Fruit fly (Drosophila melanogaster) whole organism, embryonic: ENCODE measurements around the gene CG3902.
A peak's percentile ranks its signal among the peaks of the same experiment; 100 is the strongest.

Experiments used
- Aef1 ChIP-seq: fragments of 200-800 bp; sonication (Bioruptor generic); IDR thresholded peaks from 3 replicates; pipeline ENCODE4 v1.3.6; 2022; ENCODE audit warnings: missing biosample characterization, missing genetic modification characterization
- B-H1 ChIP-seq: fragments of 200-800 bp; sonication (Bioruptor generic); IDR thresholded peaks from 3 replicates; pipeline ENCODE4 v1.3.6; 2022; ENCODE audit warnings: missing biosample characterization, missing genetic modification characterization
- Bgb ChIP-seq: fragments of 200-800 bp; sonication (Bioruptor generic); IDR thresholded peaks from 2 replicates; pipeline ENCODE4 v1.3.6; 2022; ENCODE audit warnings: missing biosample characterization, missing genetic modification characterization; ENCODE audit not compliant: partially characterized antibody
- Blimp-1 ChIP-seq: fragments of 200-800 bp; sonication (Bioruptor generic); optimal IDR thresholded peaks from 3 replicates; lab custom pipeline; 2018; ENCODE audit warnings: missing biosample characterization, missing genetic modification characterization, mild to moderate bottlenecking, moderate library complexity, missing genetic modification reagents
- C15 ChIP-seq: fragments of 200-800 bp; sonication (Bioruptor generic); IDR thresholded peaks from 3 replicates; pipeline ENCODE4 v1.3.6; 2022; ENCODE audit warnings: missing biosample characterization, missing genetic modification characterization
- CG12104 ChIP-seq: fragments of 200-800 bp; sonication (Bioruptor generic); optimal IDR thresholded peaks from 3 replicates; lab custom pipeline; 2016; ENCODE audit warnings: missing biosample characterization, missing genetic modification characterization
- CG12299 ChIP-seq: fragments of 200-800 bp; sonication (Bioruptor generic); optimal IDR thresholded peaks from 2 replicates; lab custom pipeline; 2018; ENCODE audit warnings: missing biosample characterization, mild to moderate bottlenecking, missing genetic modification characterization
- CG1233 ChIP-seq: fragments of 200-800 bp; sonication (Bioruptor generic); optimal IDR thresholded peaks from 4 replicates; lab custom pipeline; 2018; ENCODE audit warnings: missing biosample characterization, mild to moderate bottlenecking, missing genetic modification characterization
- CG13624 ChIP-seq: fragments of 200-800 bp; sonication (Bioruptor generic); optimal IDR thresholded peaks from 2 replicates; lab custom pipeline; 2016; ENCODE audit warnings: missing biosample characterization, missing genetic modification characterization
- CG13775 ChIP-seq: fragments of 200-800 bp; sonication (Bioruptor generic); optimal IDR thresholded peaks from 3 replicates; lab custom pipeline; 2017; ENCODE audit warnings: missing biosample characterization, mild to moderate bottlenecking, missing genetic modification characterization
- CG14441 ChIP-seq: fragments of 200-800 bp; sonication (Bioruptor generic); IDR thresholded peaks from 2 replicates; pipeline ENCODE4 v1.3.6; 2022; ENCODE audit warnings: missing biosample characterization, missing genetic modification characterization
- CG14710 ChIP-seq: fragments of 200-800 bp; sonication (Bioruptor generic); optimal IDR thresholded peaks from 3 replicates; lab custom pipeline; 2019; ENCODE audit warnings: missing biosample characterization, mild to moderate bottlenecking, missing genetic modification characterization, moderate library complexity
- CG15514 ChIP-seq: fragments of 200-800 bp; sonication (Bioruptor generic); optimal IDR thresholded peaks from 3 replicates; lab custom pipeline; 2017; ENCODE audit warnings: missing biosample characterization, missing genetic modification characterization, mild to moderate bottlenecking, moderate library complexity, missing genetic modification reagents
- CG15696 ChIP-seq: fragments of 200-800 bp; sonication (Bioruptor generic); optimal IDR thresholded peaks from 2 replicates; lab custom pipeline; 2019; ENCODE audit warnings: missing biosample characterization, mild to moderate bottlenecking, missing genetic modification characterization, moderate library complexity
- CG18011 ChIP-seq: fragments of 200-800 bp; sonication (Bioruptor generic); optimal IDR thresholded peaks from 2 replicates; lab custom pipeline; 2017; ENCODE audit warnings: missing biosample characterization, missing genetic modification characterization, mild to moderate bottlenecking, moderate library complexity, missing genotype
- CG18599 ChIP-seq: fragments of 200-800 bp; sonication (Bioruptor generic); optimal IDR thresholded peaks from 3 replicates; lab custom pipeline; 2017; ENCODE audit warnings: missing biosample characterization, missing genetic modification characterization, mild to moderate bottlenecking, moderate library complexity, missing genetic modification reagents
- CG2199 ChIP-seq: fragments of 200-800 bp; sonication (Bioruptor generic); IDR thresholded peaks from 3 replicates; pipeline ENCODE4 v1.3.6; 2022; ENCODE audit warnings: missing biosample characterization, missing genetic modification characterization
- CG3407 ChIP-seq: fragments of 200-800 bp; sonication (Bioruptor generic); optimal IDR thresholded peaks from 2 replicates; lab custom pipeline; 2018; ENCODE audit warnings: missing biosample characterization, mild to moderate bottlenecking, missing genetic modification characterization
- CG4328 ChIP-seq: fragments of 200-800 bp; sonication (Bioruptor generic); optimal IDR thresholded peaks from 3 replicates; lab custom pipeline; 2017; ENCODE audit warnings: missing biosample characterization, missing genetic modification reagents, missing genetic modification characterization
- CG4820 ChIP-seq: fragments of 200-800 bp; sonication (Bioruptor generic); optimal IDR thresholded peaks from 3 replicates; lab custom pipeline; 2016; ENCODE audit warnings: missing biosample characterization, missing genetic modification characterization
- CG6654 ChIP-seq: fragments of 200-800 bp; sonication (Bioruptor generic); optimal IDR thresholded peaks from 2 replicates; lab custom pipeline; 2017; ENCODE audit warnings: missing biosample characterization, mild to moderate bottlenecking, missing genetic modification characterization
- CG7963 ChIP-seq: fragments of 200-800 bp; sonication (Bioruptor generic); IDR thresholded peaks from 3 replicates; pipeline ENCODE4 v1.3.6; 2022; ENCODE audit warnings: missing biosample characterization, missing genetic modification characterization; ENCODE audit not compliant: partially characterized antibody
- CG8281 ChIP-seq: fragments of 200-800 bp; sonication (Bioruptor generic); optimal IDR thresholded peaks from 2 replicates; lab custom pipeline; 2018; ENCODE audit warnings: missing biosample characterization, mild to moderate bottlenecking, missing genetic modification characterization, moderate library complexity
- Dad ChIP-seq: fragments of 200-800 bp; sonication (Bioruptor generic); optimal IDR thresholded peaks from 3 replicates; lab custom pipeline; 2016; ENCODE audit warnings: missing biosample characterization, missing genetic modification characterization
- Dll ChIP-seq: fragments of 200-800 bp; sonication (Bioruptor generic); IDR thresholded peaks from 4 replicates; pipeline ENCODE4 v1.3.6; 2022; ENCODE audit warnings: missing biosample characterization, missing genetic modification characterization; ENCODE audit not compliant: partially characterized antibody
- Dp ChIP-seq: fragments of 200-800 bp; sonication (Bioruptor generic); optimal IDR thresholded peaks from 2 replicates; lab custom pipeline; 2018; ENCODE audit warnings: missing biosample characterization, mild to moderate bottlenecking, missing genetic modification characterization, moderate library complexity
- E2f2 ChIP-seq: fragments of 200-800 bp; sonication (Bioruptor generic); IDR thresholded peaks from 2 replicates; pipeline ENCODE4 v1.3.6; 2022; ENCODE audit warnings: missing biosample characterization, missing genetic modification characterization
- GATAe ChIP-seq: fragments of 200-800 bp; sonication (Bioruptor generic); conservative IDR thresholded peaks from 2 replicates; pipeline ENCODE4 v1.3.6; 2022; ENCODE audit warnings: missing biosample characterization, missing genetic modification characterization
- Hr51 ChIP-seq, 2 experiments: fragments of 200-800 bp; sonication (Bioruptor generic); optimal IDR thresholded peaks; 2 replicates in 1 of 2; 3 replicates in 1 of 2; lab custom pipeline; 2016 to 2018; ENCODE audit warnings: missing biosample characterization in 2 of 2, missing genetic modification characterization in 2 of 2, mild to moderate bottlenecking in 1 of 2, moderate library complexity in 1 of 2
- Poxn ChIP-seq: fragments of 200-800 bp; sonication (Bioruptor generic); IDR thresholded peaks from 2 replicates; pipeline ENCODE4 v1.3.6; 2022; ENCODE audit warnings: missing biosample characterization, missing genetic modification characterization
- Sox100B ChIP-seq: fragments of 200-800 bp; sonication (Bioruptor generic); optimal IDR thresholded peaks from 3 replicates; lab custom pipeline; 2018; ENCODE audit warnings: missing biosample characterization, mild to moderate bottlenecking, missing genetic modification characterization
- Ssrp ChIP-seq: fragments of 200-800 bp; sonication (Bioruptor generic); optimal IDR thresholded peaks from 2 replicates; lab custom pipeline; 2018; ENCODE audit warnings: missing biosample characterization, mild to moderate bottlenecking, missing genetic modification characterization, moderate library complexity
- TFAM ChIP-seq: fragments of 200-800 bp; sonication (Bioruptor generic); optimal IDR thresholded peaks from 2 replicates; lab custom pipeline; 2017; ENCODE audit warnings: missing biosample characterization, missing genetic modification characterization, inconsistent platforms
- ac ChIP-seq: fragments of 200-800 bp; sonication (Bioruptor generic); optimal IDR thresholded peaks from 3 replicates; lab custom pipeline; 2017; ENCODE audit warnings: missing biosample characterization, mild to moderate bottlenecking, missing genetic modification characterization
- bab2 ChIP-seq: fragments of 200-800 bp; sonication (Bioruptor generic); optimal IDR thresholded peaks from 2 replicates; lab custom pipeline; 2016; ENCODE audit warnings: missing biosample characterization, missing genetic modification characterization
- btn ChIP-seq: fragments of 200-800 bp; sonication (Bioruptor generic); optimal IDR thresholded peaks from 2 replicates; lab custom pipeline; 2016; ENCODE audit warnings: missing biosample characterization, missing genetic modification characterization
- chm ChIP-seq: fragments of 200-800 bp; sonication (Bioruptor generic); IDR thresholded peaks from 2 replicates; pipeline ENCODE4 v1.3.6; 2022; ENCODE audit warnings: missing biosample characterization, missing genetic modification characterization
- fd3F ChIP-seq: fragments of 200-800 bp; sonication (Bioruptor generic); optimal IDR thresholded peaks from 2 replicates; lab custom pipeline; 2018; ENCODE audit warnings: missing biosample characterization, mild to moderate bottlenecking, missing genetic modification characterization, moderate library complexity
- fru ChIP-seq: fragments of >200 bp; optimal IDR thresholded peaks from 2 replicates; lab custom pipeline; 2017
- gce ChIP-seq: fragments of 200-800 bp; sonication (Bioruptor generic); IDR thresholded peaks from 3 replicates; pipeline ENCODE4 v1.3.6; 2022; ENCODE audit warnings: missing biosample characterization, missing genetic modification characterization
- ham ChIP-seq: fragments of 200-800 bp; sonication (Bioruptor generic); IDR thresholded peaks from 2 replicates; pipeline ENCODE4 v1.3.6; 2022; ENCODE audit warnings: missing biosample characterization, missing genetic modification characterization
- hkb ChIP-seq, 2 experiments: fragments of 200-800 bp in 1 of 2; fragments of >200 bp in 1 of 2; sonication (Bioruptor generic) in 1 of 2; IDR thresholded peaks in 1 of 2; optimal IDR thresholded peaks in 1 of 2; 2 replicates each; pipeline versions ENCODE4 v1.3.6 to Lab custom; 2017 to 2022; ENCODE audit warnings: missing biosample characterization in 1 of 2, missing genetic modification characterization in 1 of 2
- hth ChIP-seq: fragments of >200 bp; optimal IDR thresholded peaks from 2 replicates; lab custom pipeline; 2017; ENCODE audit warnings: inconsistent platforms
- kni ChIP-seq: fragments of 200-800 bp; sonication (Bioruptor generic); optimal IDR thresholded peaks from 3 replicates; lab custom pipeline; 2017; ENCODE audit warnings: mild to moderate bottlenecking, missing biosample characterization, missing genetic modification reagents, missing genetic modification characterization
- odd ChIP-seq: fragments of 200-800 bp; sonication (Bioruptor generic); optimal IDR thresholded peaks from 2 replicates; lab custom pipeline; 2017; ENCODE audit warnings: missing biosample characterization, mild to moderate bottlenecking, missing genetic modification characterization
- p53 ChIP-seq: fragments of 200-800 bp; sonication (Bioruptor generic); optimal IDR thresholded peaks from 2 replicates; lab custom pipeline; 2016; ENCODE audit warnings: missing biosample characterization, missing genetic modification characterization
- pan ChIP-seq, 4 experiments: fragments of >200 bp in 3 of 4; fragments of 200-800 bp in 1 of 4; sonication (Bioruptor generic) in 1 of 4; optimal IDR thresholded peaks in 3 of 4; IDR thresholded peaks in 1 of 4; 2 replicates each; pipeline versions ENCODE4 v1.3.6 to Lab custom; 2017 to 2022; ENCODE audit warnings: missing biosample characterization in 2 of 4, missing genetic modification characterization in 2 of 4, mixed read lengths in 1 of 4
- pb ChIP-seq: fragments of 200-800 bp; sonication (Bioruptor generic); optimal IDR thresholded peaks from 3 replicates; lab custom pipeline; 2016; ENCODE audit warnings: missing biosample characterization, missing genetic modification characterization
- psq ChIP-seq: fragments of 200-800 bp; sonication (Bioruptor generic); optimal IDR thresholded peaks from 2 replicates; lab custom pipeline; 2017; ENCODE audit warnings: missing biosample characterization, missing genetic modification characterization
- ranshi ChIP-seq: fragments of 200-800 bp; sonication (Bioruptor generic); IDR thresholded peaks from 2 replicates; pipeline ENCODE4 v1.3.6; 2022; ENCODE audit warnings: missing biosample characterization, missing genetic modification characterization
- ro ChIP-seq: fragments of 200-800 bp; sonication (Bioruptor generic); IDR thresholded peaks from 2 replicates; pipeline ENCODE4 v1.3.6; 2022; ENCODE audit warnings: missing biosample characterization, missing genetic modification characterization

Gene CG3902

DNA sequence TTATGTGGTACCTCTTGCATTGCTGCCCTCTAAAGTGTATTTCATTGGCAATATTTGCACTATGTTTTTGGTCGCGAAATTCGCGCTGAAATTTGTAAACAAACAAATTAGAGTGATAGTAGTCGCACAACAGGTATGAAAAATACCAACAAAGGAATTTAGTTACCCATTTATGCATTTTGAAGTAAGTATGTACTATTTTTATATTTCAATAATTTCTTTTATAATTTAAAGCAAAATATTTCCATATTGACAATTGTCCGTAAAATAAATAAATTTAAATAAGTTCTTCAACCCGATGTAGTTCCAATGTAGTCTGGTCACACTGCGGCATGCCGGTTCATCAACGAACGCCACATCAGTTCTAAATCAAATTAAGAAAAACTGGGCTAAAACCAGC is 25.7 kb downstream of the CG3902 start, which contains the start of the genes Rad9 and Uggt (continued):
- TF ChIP-seq fd3F (GFP tag; lab: Kevin White, UChicago) (no peak), C15 (GFP tag; lab: Robert Waterston, UW) (no peak), Bgb (GFP tag; lab: Robert Waterston, UW) (no peak), Dad (GFP tag; lab: Kevin White, UChicago) (no peak), CG1233 (GFP tag; lab: Kevin White, UChicago) (no peak), ac (GFP tag; lab: Kevin White, UChicago) (no peak), CG7963 (GFP tag; lab: Robert Waterston, UW) (no peak), bab2 (GFP tag; lab: Kevin White, UChicago) (no peak), Hr51 (GFP tag; optimal IDR thresholded peaks at IDR 0.05; lab: Kevin White, UChicago) (no peak), odd (GFP tag; lab: Kevin White, UChicago) (no peak), CG12104 (GFP tag; lab: Kevin White, UChicago) (no peak), ham (GFP tag; lab: Robert Waterston, UW) (no peak), pb (no peak), Dll (GFP tag; lab: Robert Waterston, UW) (peak; percentile 59; the same call in 3 of the 4 replicates), CG4820 (no peak), Blimp-1 (GFP tag; lab: Kevin White, UChicago) (no peak), Dp (peak; percentile 58), CG18011 (GFP tag; lab: Kevin White, UChicago) (no peak), CG14441 (GFP tag; lab: Robert Waterston, UW) (no peak), CG13775 (GFP tag; lab: Kevin White, UChicago) (peak; percentile 23), Sox100B (GFP tag; lab: Kevin White, UChicago) (no peak), CG13624 (GFP tag; lab: Kevin White, UChicago) (no peak), TFAM (no peak), p53 (GFP tag; lab: Kevin White, UChicago) (no peak), CG4328 (no peak), CG14710 (tag; lab: Kevin White, UChicago) (peak; percentile 73), Poxn (GFP tag; lab: Robert Waterston, UW) (no peak), B-H1 (no peak), CG8281 (no peak), psq (GFP tag; lab: Kevin White, UChicago) (no peak), btn (GFP tag; lab: Kevin White, UChicago) (no peak), Ssrp (no peak), CG15696 (tag; lab: Kevin White, UChicago) (peak; percentile 39), CG18599 (peak; percentile 45), ranshi (GFP tag; lab: Robert Waterston, UW) (no peak), ro (GFP tag; lab: Robert Waterston, UW) (no peak), pan (optimal IDR thresholded peaks at IDR 0.05; lab: Kevin White, UChicago) (no peak), pan (GFP tag; optimal IDR thresholded peaks at IDR 0.05 in 1 of 2, IDR thresholded peaks at IDR 0.05 in 1 of 2) (no peak), GATAe (no peak), E2f2 (GFP tag; lab: Robert Waterston, UW) (peak; percentile 75), hkb (optimal IDR thresholded peaks at IDR 0.05; lab: Kevin White, UChicago) (no peak), hkb (GFP tag; IDR thresholded peaks at IDR 0.05; lab: Robert Waterston, UW) (0 out of 2 replicates have a peak, but pooled peaks have one; percentile 14), gce (no peak), CG12299 (tag; lab: Kevin White, UChicago) (no peak), Aef1 (no peak), CG2199 (GFP tag; lab: Robert Waterston, UW) (no peak), CG3407 (GFP tag; lab: Kevin White, UChicago) (no peak), chm (GFP tag; lab: Robert Waterston, UW) (no peak), fru (lab: Kevin White, UChicago) (no peak), CG6654 (GFP tag; lab: Kevin White, UChicago) (no peak), CG15514 (GFP tag; lab: Kevin White, UChicago) (peak; percentile 92), hth (lab: Kevin White, UChicago) (no peak), kni (GFP tag; lab: Kevin White, UChicago) (no peak)
